Worm (Caenorhabditis elegans) whole organism, L4 larva: ENCODE measurements around the gene puf-9.

ENCODE experiments used
- F10B5.3 ChIP-seq: sonication (generic microtip); optimal IDR thresholded peaks from 2 replicates; lab custom pipeline; 2016; ENCODE audit warnings: mild to moderate bottlenecking, missing genetic modification characterization, missing compliant biosample characterization
- F44E2.7 ChIP-seq: fragments of 200-800 bp; sonication (Bioruptor generic); IDR thresholded peaks from 2 replicates; pipeline ENCODE4 v2.1.2; 2022; ENCODE audit warnings: missing genetic modification characterization, missing compliant biosample characterization
- T20F7.1 ChIP-seq: fragments of 200-800 bp; sonication (Bioruptor generic); optimal IDR thresholded peaks from 2 replicates; lab custom pipeline; 2018; ENCODE audit warnings: mild to moderate bottlenecking, missing genetic modification characterization, missing compliant biosample characterization
- T26A8.4 ChIP-seq: fragments of 200-800 bp; sonication (Bioruptor generic); IDR thresholded peaks from 2 replicates; pipeline ENCODE4 v1.3.6; 2022; ENCODE audit warnings: missing genetic modification characterization, missing compliant biosample characterization
- Y105C5A.15 ChIP-seq: fragments of 200-800 bp; sonication (Bioruptor generic); IDR thresholded peaks from 2 replicates; pipeline ENCODE4 v1.3.6; 2022; ENCODE audit warnings: missing genetic modification characterization, missing compliant biosample characterization
- Y5F2A.4 ChIP-seq: fragments of 200-800 bp; sonication (Bioruptor generic); optimal IDR thresholded peaks from 2 replicates; lab custom pipeline; 2018; ENCODE audit warnings: mild to moderate bottlenecking, missing genetic modification characterization, missing compliant biosample characterization
- Y75B8A.6 ChIP-seq: fragments of 200-800 bp; sonication (Bioruptor generic); IDR thresholded peaks from 2 replicates; pipeline ENCODE4 v1.3.6; 2022; ENCODE audit warnings: missing genetic modification reagents, missing genetic modification characterization, missing compliant biosample characterization
- ZK337.2 ChIP-seq: fragments of 200-800 bp; sonication (Bioruptor generic); IDR thresholded peaks from 2 replicates; pipeline ENCODE4 v1.3.6; 2022; ENCODE audit warnings: missing genetic modification reagents, missing genetic modification characterization, missing compliant biosample characterization
- ZK546.5 ChIP-seq, 2 experiments: sonication (generic microtip); optimal IDR thresholded peaks; 2 replicates each; lab custom pipeline; 2017; ENCODE audit warnings: missing biosample characterization in 2 of 2, missing genetic modification characterization in 2 of 2
- aly-2 ChIP-seq: sonication (generic microtip); optimal IDR thresholded peaks from 2 replicates; lab custom pipeline; 2018; ENCODE audit warnings: missing biosample characterization, missing genetic modification characterization
- ama-1 ChIP-seq: fragments of 150-350 bp; optimal IDR thresholded peaks from 2 replicates; lab custom pipeline; 2014; ENCODE audit warnings: inconsistent platforms, mixed read lengths
- ceh-32 ChIP-seq: sonication (generic microtip); optimal IDR thresholded peaks from 2 replicates; lab custom pipeline; 2016; ENCODE audit warnings: mild to moderate bottlenecking, missing genetic modification characterization, missing compliant biosample characterization; ENCODE audit not compliant: poor library complexity
- ceh-62 ChIP-seq: sonication (generic microtip); optimal IDR thresholded peaks from 2 replicates; lab custom pipeline; 2017; ENCODE audit warnings: missing biosample characterization, missing genetic modification characterization
- ceh-82 ChIP-seq: sonication (generic microtip); optimal IDR thresholded peaks from 2 replicates; lab custom pipeline; 2017; ENCODE audit warnings: missing biosample characterization, missing genetic modification characterization
- ctbp-1 ChIP-seq: fragments of 200-800 bp; sonication (Bioruptor generic); IDR thresholded peaks from 2 replicates; pipeline ENCODE4 v1.3.6; 2022; ENCODE audit warnings: missing genetic modification reagents, missing genetic modification characterization, missing compliant biosample characterization
- daf-19 ChIP-seq: fragments of 200-800 bp; sonication (Bioruptor generic); conservative IDR thresholded peaks from 2 replicates; pipeline ENCODE4 v1.3.6; 2022; ENCODE audit warnings: missing genetic modification characterization, missing compliant biosample characterization
- daf-8 ChIP-seq: fragments of 200-800 bp; sonication (Bioruptor generic); IDR thresholded peaks from 2 replicates; pipeline ENCODE4 v1.3.6; 2022; ENCODE audit warnings: missing genetic modification characterization, missing compliant biosample characterization
- dmd-6 ChIP-seq: fragments of 200-800 bp; sonication (Bioruptor generic); IDR thresholded peaks from 2 replicates; pipeline ENCODE4 v1.3.6; 2022; ENCODE audit warnings: missing genetic modification reagents, missing genetic modification characterization, missing compliant biosample characterization
- dmd-8 ChIP-seq: fragments of 200-800 bp; sonication (Bioruptor generic); IDR thresholded peaks from 2 replicates; pipeline ENCODE4 v1.3.6; 2022; ENCODE audit warnings: missing genetic modification characterization, missing compliant biosample characterization
- dmd-9 ChIP-seq: fragments of 200-800 bp; sonication (Bioruptor generic); IDR thresholded peaks from 2 replicates; pipeline ENCODE4 v1.3.6; 2022; ENCODE audit warnings: missing genetic modification reagents, missing genetic modification characterization, missing compliant biosample characterization
- duxl-1 ChIP-seq: sonication (generic microtip); optimal IDR thresholded peaks from 2 replicates; lab custom pipeline; 2016; ENCODE audit warnings: mild to moderate bottlenecking, missing genetic modification characterization, moderate library complexity, missing compliant biosample characterization; ENCODE audit not compliant: poor library complexity
- gei-8 ChIP-seq: fragments of 200-800 bp; sonication (Bioruptor generic); optimal IDR thresholded peaks from 2 replicates; lab custom pipeline; 2018; ENCODE audit warnings: mild to moderate bottlenecking, missing genetic modification characterization, missing compliant biosample characterization
- hmg-1.1 ChIP-seq: fragments of 200-800 bp; sonication (Bioruptor generic); IDR thresholded peaks from 2 replicates; pipeline ENCODE4 v1.3.6; 2022; ENCODE audit warnings: missing genetic modification reagents, missing genetic modification characterization, missing compliant biosample characterization
- jun-1 ChIP-seq: fragments of 150-350 bp; optimal IDR thresholded peaks from 2 replicates; lab custom pipeline; 2014; ENCODE audit warnings: missing biosample characterization, missing genetic modification reagents, missing genetic modification characterization
- lin-15B ChIP-seq: fragments of 150-350 bp; sonication (generic microtip); optimal IDR thresholded peaks from 3 replicates; lab custom pipeline; 2014; ENCODE audit warnings: missing biosample characterization, missing genetic modification characterization
- lin-29 ChIP-seq: fragments of 200-800 bp; sonication (Bioruptor generic); IDR thresholded peaks from 2 replicates; pipeline ENCODE4 v1.3.6; 2022; ENCODE audit warnings: missing genetic modification reagents, missing genetic modification characterization, missing compliant biosample characterization
- lin-38 ChIP-seq: fragments of 200-800 bp; sonication (Bioruptor generic); IDR thresholded peaks from 2 replicates; pipeline ENCODE4 v1.3.6; 2022; ENCODE audit warnings: missing genetic modification reagents, missing genetic modification characterization, missing compliant biosample characterization
- madf-5 ChIP-seq, 2 experiments: fragments of 200-800 bp; sonication (Bioruptor generic); IDR thresholded peaks; 2 replicates each; pipeline ENCODE4 v1.3.6; 2022; ENCODE audit warnings: missing compliant biosample characterization in 2 of 2, missing genetic modification characterization in 2 of 2
- mdl-1 ChIP-seq, 2 experiments: fragments of 150-350 bp in 1 of 2; sonication (generic microtip) in 1 of 2; optimal IDR thresholded peaks; 2 replicates each; lab custom pipeline; 2014 to 2017; ENCODE audit warnings: missing biosample characterization in 2 of 2, missing genetic modification characterization in 2 of 2
- nhr-10 ChIP-seq: fragments of 150-350 bp; optimal IDR thresholded peaks from 2 replicates; lab custom pipeline; 2014; ENCODE audit warnings: missing biosample characterization, missing genetic modification characterization
- nhr-237 ChIP-seq: sonication (generic microtip); optimal IDR thresholded peaks from 2 replicates; lab custom pipeline; 2017; ENCODE audit warnings: missing biosample characterization, missing genetic modification characterization
- nhr-25 ChIP-seq: sonication (generic microtip); optimal IDR thresholded peaks from 2 replicates; lab custom pipeline; 2017; ENCODE audit warnings: missing genetic modification characterization, mild to moderate bottlenecking, missing compliant biosample characterization, antibody characterized with exemption, moderate library complexity, borderline replicate concordance; ENCODE audit not compliant: insufficient read depth
- nhr-28 ChIP-seq: fragments of 150-350 bp; optimal IDR thresholded peaks from 2 replicates; lab custom pipeline; 2014; ENCODE audit warnings: missing biosample characterization, missing genetic modification characterization
- nhr-6 ChIP-seq: fragments of 150-350 bp; optimal IDR thresholded peaks from 2 replicates; lab custom pipeline; 2014; ENCODE audit warnings: missing biosample characterization, missing genetic modification characterization
- pha-4 ChIP-seq, 2 experiments: fragments of 150-350 bp in 1 of 2; fragments of 200-800 bp in 1 of 2; sonication (Bioruptor generic) in 1 of 2; IDR thresholded peaks in 1 of 2; optimal IDR thresholded peaks in 1 of 2; 2 replicates each; pipeline versions ENCODE4 v1.3.6 to Lab custom; 2014 to 2022; ENCODE audit warnings: missing genetic modification characterization in 2 of 2, missing genetic modification reagents in 2 of 2, missing biosample characterization in 1 of 2, missing compliant biosample characterization in 1 of 2
- sdz-12 ChIP-seq: fragments of 200-800 bp; sonication (Bioruptor generic); optimal IDR thresholded peaks from 2 replicates; lab custom pipeline; 2018; ENCODE audit warnings: mild to moderate bottlenecking, missing genetic modification characterization, missing compliant biosample characterization
- spr-1 ChIP-seq: sonication (generic microtip); optimal IDR thresholded peaks from 2 replicates; lab custom pipeline; 2016; ENCODE audit warnings: mild to moderate bottlenecking, missing genetic modification characterization, missing compliant biosample characterization
- spr-3 ChIP-seq: fragments of 200-800 bp; sonication (Bioruptor generic); optimal IDR thresholded peaks from 2 replicates; lab custom pipeline; 2018; ENCODE audit warnings: mild to moderate bottlenecking, missing genetic modification characterization, missing compliant biosample characterization
- tag-97 ChIP-seq: fragments of 200-800 bp; sonication (Bioruptor generic); IDR thresholded peaks from 2 replicates; pipeline ENCODE4 v1.3.6; 2022; ENCODE audit warnings: missing genetic modification characterization, missing compliant biosample characterization
- unc-39 ChIP-seq: sonication (generic microtip); optimal IDR thresholded peaks from 2 replicates; lab custom pipeline; 2017; ENCODE audit warnings: missing biosample characterization, missing genetic modification characterization
- zag-1 ChIP-seq: fragments of 150-350 bp; optimal IDR thresholded peaks from 2 replicates; lab custom pipeline; 2014; ENCODE audit warnings: missing biosample characterization, missing genetic modification characterization
- zfp-3 ChIP-seq: fragments of 200-800 bp; sonication (Bioruptor generic); conservative IDR thresholded peaks from 2 replicates; pipeline ENCODE4 v1.3.6; 2022; ENCODE audit warnings: missing genetic modification reagents, missing genetic modification characterization, missing compliant biosample characterization
- zip-2 ChIP-seq: fragments of 150-350 bp; optimal IDR thresholded peaks from 2 replicates; lab custom pipeline; 2014; ENCODE audit warnings: missing biosample characterization, missing genetic modification characterization

The puf-9 gene

ce11 chrX:5801156-5801592 is 40.2 kb upstream of the puf-9 start (continued):
- TF ChIP-seq zag-1 (tag; lab: Kevin White, UChicago) (peak; percentile 38), dmd-6 (peak; percentile 69), lin-15B (tag; lab: Kevin White, UChicago) (no peak), T26A8.4 (GFP tag; lab: Robert Waterston, UW) (peak; percentile 93), nhr-28 (peak; percentile 59), F10B5.3 (tag; lab: Kevin White, UChicago) (peak; percentile 85), spr-3 (GFP tag; lab: Kevin White, UChicago) (peak; percentile 90), ceh-82 (tag; lab: Kevin White, UChicago) (no peak), zip-2 (tag; lab: Kevin White, UChicago) (peak; percentile 82), ceh-62 (tag; lab: Kevin White, UChicago) (no peak), aly-2 (tag; lab: Kevin White, UChicago) (no peak), lin-29 (GFP tag; lab: Robert Waterston, UW) (peak; percentile 64; the same call in 1 of the 2 replicates), T20F7.1 (GFP tag; lab: Kevin White, UChicago) (peak; percentile 68), ceh-32 (tag; lab: Kevin White, UChicago) (peak; percentile 67), jun-1 (tag; lab: Kevin White, UChicago) (peak; percentile 86), pha-4 (GFP tag; IDR thresholded peaks at IDR 0.05; lab: Robert Waterston, UW) (peak; percentile 94), pha-4 (tag; optimal IDR thresholded peaks at IDR 0.05; lab: Kevin White, UChicago) (no peak), duxl-1 (tag; lab: Kevin White, UChicago) (peak; percentile 90), madf-5 (GFP tag; IDR thresholded peaks at IDR 0.05; lab: Robert Waterston, UW) (peak; percentile 57 to 84; a peak in 3 of 4 replicates), ctbp-1 (GFP tag; lab: Robert Waterston, UW) (peak; percentile 98), ZK546.5 (tag; optimal IDR thresholded peaks at IDR 0.05; lab: Kevin White, UChicago) (no peak), dmd-9 (GFP tag; lab: Robert Waterston, UW) (peak; percentile 86), Y75B8A.6 (GFP tag; lab: Robert Waterston, UW) (peak; percentile 76; the same call in 1 of the 2 replicates), Y5F2A.4 (GFP tag; lab: Kevin White, UChicago) (peak; percentile 73), nhr-10 (peak; percentile 67), lin-38 (GFP tag; lab: Robert Waterston, UW) (peak; percentile 84), Y105C5A.15 (GFP tag; lab: Robert Waterston, UW) (no peak; the same call in 1 of the 2 replicates), zfp-3 (GFP tag; lab: Robert Waterston, UW) (peak; percentile 88), nhr-25 (tag; lab: Kevin White, UChicago) (peak; percentile 89), gei-8 (GFP tag; lab: Kevin White, UChicago) (peak; percentile 93), sdz-12 (GFP tag; lab: Kevin White, UChicago) (peak; percentile 76), mdl-1 (tag; optimal IDR thresholded peaks at IDR 0.05; lab: Kevin White, UChicago) (peak; percentile 47 to 74), spr-1 (tag; lab: Kevin White, UChicago) (peak; percentile 86), F44E2.7 (GFP tag; lab: Robert Waterston, UW) (0 out of 2 replicates have a peak, but pooled peaks have one; percentile 59)
- TF ChIP-seq, all 104 proteins: peak for 87

ce11 chrX:5802582-5802981 is 38.8 kb upstream of the puf-9 start:
- TF ChIP-seq daf-8 (GFP tag; lab: Robert Waterston, UW) (no peak), ZK337.2 (GFP tag; lab: Robert Waterston, UW) (no peak), nhr-237 (tag; lab: Kevin White, UChicago) (no peak), hmg-1.1 (GFP tag; lab: Robert Waterston, UW) (no peak), dmd-8 (GFP tag; lab: Robert Waterston, UW) (no peak), zfp-3 (GFP tag; lab: Robert Waterston, UW) (no peak), daf-19 (GFP tag; lab: Robert Waterston, UW) (no peak), ama-1 (no peak), nhr-6 (tag; lab: Kevin White, UChicago) (no peak), ceh-82 (tag; lab: Kevin White, UChicago) (no peak), gei-8 (GFP tag; lab: Kevin White, UChicago) (no peak), unc-39 (tag; lab: Kevin White, UChicago) (no peak), tag-97 (GFP tag; lab: Robert Waterston, UW) (no peak)
